Worm (Caenorhabditis elegans) whole organism, L4/young adult: ENCODE measurements around the gene wrt-2.

ENCODE experiments used
- W03F9.2 ChIP-seq: fragments of 150-350 bp; optimal IDR thresholded peaks from 2 replicates; lab custom pipeline; 2014; ENCODE audit warnings: missing biosample characterization, missing genetic modification characterization
- dao-5 ChIP-seq: sonication (generic microtip); optimal IDR thresholded peaks from 2 replicates; lab custom pipeline; 2016; ENCODE audit warnings: missing genotype, missing genetic modification characterization, moderate library complexity, missing compliant biosample characterization
- him-1 ChIP-seq: sonication (generic microtip); optimal IDR thresholded peaks from 2 replicates; lab custom pipeline; 2016; ENCODE audit warnings: missing genotype, missing genetic modification reagents, missing genetic modification characterization, missing compliant biosample characterization

DNA sequence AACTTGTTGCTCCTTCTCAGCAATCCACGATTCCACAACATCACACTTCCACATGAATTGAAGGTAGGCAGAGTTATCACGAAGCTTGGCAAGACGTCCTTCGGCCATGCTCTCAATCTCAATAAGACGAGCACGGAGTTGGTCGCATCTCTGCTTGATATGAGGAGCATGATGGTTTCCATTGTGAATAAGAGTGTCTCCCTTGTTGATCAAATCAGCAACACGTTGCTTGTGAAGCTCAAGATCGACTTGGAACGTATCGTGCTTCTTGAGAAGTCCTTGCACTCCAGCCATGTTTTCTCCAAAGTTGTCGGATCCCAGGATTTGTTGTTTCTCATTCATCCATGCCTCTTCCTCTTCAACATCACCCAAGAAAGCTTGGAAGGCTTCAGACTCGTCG lies 25.5 kb upstream of the wrt-2 start:
- no peak for TF ChIP-seq him-1 (tag; lab: Kevin White, UChicago)
- TF ChIP-seq W03F9.2 (tag; lab: Kevin White, UChicago) = no peak
- no peak for TF ChIP-seq dao-5 (tag; lab: Kevin White, UChicago)
